Worm (Caenorhabditis elegans) whole organism, L2 larva: ENCODE results near the gene F07C4.6.

Source experiments
- C34F6.9 ChIP-seq: fragments of 150-350 bp; optimal IDR thresholded peaks from 2 replicates; lab custom pipeline; 2014; ENCODE audit warnings: missing biosample characterization, missing genetic modification characterization
- F13H6.1 ChIP-seq: sonication (generic microtip); optimal IDR thresholded peaks from 2 replicates; lab custom pipeline; 2016; ENCODE audit warnings: missing genetic modification characterization, missing compliant biosample characterization
- R02D3.7 ChIP-seq: fragments of 150-350 bp; optimal IDR thresholded peaks from 2 replicates; lab custom pipeline; 2014; ENCODE audit warnings: missing biosample characterization, missing genetic modification characterization
- Y55F3AM.14 ChIP-seq: fragments of 200-800 bp; sonication (Bioruptor generic); optimal IDR thresholded peaks from 2 replicates; lab custom pipeline; 2018; ENCODE audit warnings: mild to moderate bottlenecking, missing genetic modification characterization, missing compliant biosample characterization
- ZK546.5 ChIP-seq: sonication (generic microtip); optimal IDR thresholded peaks from 2 replicates; lab custom pipeline; 2017; ENCODE audit warnings: missing biosample characterization, missing genetic modification characterization
- alr-1 ChIP-seq: fragments of 150-350 bp; optimal IDR thresholded peaks from 2 replicates; lab custom pipeline; 2014; ENCODE audit warnings: missing biosample characterization, missing genetic modification characterization
- aly-2 ChIP-seq: fragments of 150-350 bp; optimal IDR thresholded peaks from 2 replicates; lab custom pipeline; 2014; ENCODE audit warnings: missing biosample characterization, missing genetic modification characterization
- blmp-1 ChIP-seq: sonication (generic microtip); optimal IDR thresholded peaks from 2 replicates; lab custom pipeline; 2017; ENCODE audit warnings: missing genetic modification characterization, mild to moderate bottlenecking, missing compliant biosample characterization, antibody characterized with exemption, moderate library complexity; ENCODE audit not compliant: insufficient read depth
- ceh-16 ChIP-seq: fragments of 150-350 bp; optimal IDR thresholded peaks from 2 replicates; lab custom pipeline; 2014; ENCODE audit warnings: missing biosample characterization, missing genetic modification characterization
- ceh-82 ChIP-seq: fragments of 150-350 bp; optimal IDR thresholded peaks from 2 replicates; lab custom pipeline; 2014; ENCODE audit warnings: missing biosample characterization, missing genetic modification characterization
- dmd-4 ChIP-seq: sonication (generic microtip); optimal IDR thresholded peaks from 2 replicates; lab custom pipeline; 2017; ENCODE audit warnings: missing biosample characterization, missing genetic modification characterization
- elt-1 ChIP-seq: fragments of 150-350 bp; optimal IDR thresholded peaks from 2 replicates; lab custom pipeline; 2014; ENCODE audit warnings: missing biosample characterization, missing genetic modification characterization
- fos-1 ChIP-seq: fragments of 150-350 bp; optimal IDR thresholded peaks from 2 replicates; lab custom pipeline; 2014; ENCODE audit warnings: missing biosample characterization, missing genetic modification characterization
- gmeb-1 ChIP-seq: fragments of 150-350 bp; optimal IDR thresholded peaks from 2 replicates; lab custom pipeline; 2014; ENCODE audit warnings: missing biosample characterization, missing genetic modification characterization
- lin-11 ChIP-seq: fragments of 150-350 bp; sonication (generic microtip); optimal IDR thresholded peaks from 2 replicates; lab custom pipeline; 2014; ENCODE audit warnings: missing biosample characterization, missing genetic modification characterization, inconsistent platforms, mixed read lengths
- lin-39 ChIP-seq: fragments of 150-350 bp; optimal IDR thresholded peaks from 2 replicates; lab custom pipeline; 2014; ENCODE audit warnings: missing biosample characterization, missing genetic modification reagents, missing genetic modification characterization
- lsy-2 ChIP-seq, 2 experiments: fragments of 150-350 bp in 1 of 2; sonication (generic microtip) in 1 of 2; optimal IDR thresholded peaks; 2 replicates each; lab custom pipeline; 2014 to 2017; ENCODE audit warnings: missing biosample characterization in 2 of 2, missing genetic modification characterization in 2 of 2
- mab-5 ChIP-seq: fragments of 150-350 bp; optimal IDR thresholded peaks from 2 replicates; lab custom pipeline; 2014; ENCODE audit warnings: missing biosample characterization, missing genetic modification characterization
- nhr-10 ChIP-seq: sonication (generic microtip); optimal IDR thresholded peaks from 2 replicates; lab custom pipeline; 2017; ENCODE audit warnings: missing biosample characterization, missing genetic modification characterization
- nhr-12 ChIP-seq: fragments of 150-350 bp; optimal IDR thresholded peaks from 2 replicates; lab custom pipeline; 2014; ENCODE audit warnings: missing biosample characterization, missing genetic modification characterization
- nhr-129 ChIP-seq: fragments of 150-350 bp; optimal IDR thresholded peaks from 2 replicates; lab custom pipeline; 2014; ENCODE audit warnings: missing biosample characterization, missing genetic modification characterization
- nhr-21 ChIP-seq: fragments of 150-350 bp; optimal IDR thresholded peaks from 2 replicates; lab custom pipeline; 2014; ENCODE audit warnings: missing biosample characterization, missing genetic modification characterization
- nhr-23 ChIP-seq: fragments of 150-350 bp; optimal IDR thresholded peaks from 2 replicates; lab custom pipeline; 2014; ENCODE audit warnings: missing biosample characterization, missing genetic modification reagents, missing genetic modification characterization
- nhr-237 ChIP-seq: fragments of 150-350 bp; optimal IDR thresholded peaks from 2 replicates; lab custom pipeline; 2014; ENCODE audit warnings: missing biosample characterization, missing genetic modification characterization
- nhr-25 ChIP-seq: fragments of 150-350 bp; sonication (generic microtip); optimal IDR thresholded peaks from 3 replicates; lab custom pipeline; 2014; ENCODE audit warnings: missing biosample characterization, missing genetic modification characterization
- nhr-6 ChIP-seq: fragments of 150-350 bp; optimal IDR thresholded peaks from 2 replicates; lab custom pipeline; 2014; ENCODE audit warnings: missing biosample characterization, missing genetic modification characterization
- skn-1 ChIP-seq: sonication (generic microtip); optimal IDR thresholded peaks from 2 replicates; lab custom pipeline; 2017; ENCODE audit warnings: missing biosample characterization, missing genetic modification characterization
- sma-3 ChIP-seq: sonication (generic microtip); optimal IDR thresholded peaks from 2 replicates; lab custom pipeline; 2016; ENCODE audit warnings: missing genetic modification reagents, missing genetic modification characterization, missing compliant biosample characterization
- sma-9 ChIP-seq, 2 experiments: fragments of 150-350 bp in 1 of 2; sonication (generic microtip) in 1 of 2; optimal IDR thresholded peaks; 2 replicates each; lab custom pipeline; 2014 to 2016; ENCODE audit warnings: missing genetic modification characterization in 2 of 2, mild to moderate bottlenecking in 1 of 2, missing biosample characterization in 1 of 2, missing compliant biosample characterization in 1 of 2, missing genetic modification reagents in 1 of 2, moderate library complexity in 1 of 2
- snpc-4 ChIP-seq: fragments of 150-350 bp; optimal IDR thresholded peaks from 2 replicates; lab custom pipeline; 2014; ENCODE audit warnings: missing biosample characterization, missing genetic modification characterization
- unc-39 ChIP-seq: fragments of 150-350 bp; optimal IDR thresholded peaks from 2 replicates; lab custom pipeline; 2014; ENCODE audit warnings: missing biosample characterization, missing genetic modification characterization
- unc-62 ChIP-seq: fragments of 150-350 bp; optimal IDR thresholded peaks from 2 replicates; lab custom pipeline; 2014; ENCODE audit warnings: missing biosample characterization, missing genetic modification reagents, missing genetic modification characterization
- zag-1 ChIP-seq: fragments of 150-350 bp; optimal IDR thresholded peaks from 2 replicates; lab custom pipeline; 2014; ENCODE audit warnings: missing biosample characterization, missing genetic modification characterization
- ztf-1 ChIP-seq: fragments of 200-800 bp; sonication (Bioruptor generic); conservative IDR thresholded peaks from 2 replicates; pipeline ENCODE4 v1.3.6; 2022; ENCODE audit warnings: missing genetic modification characterization, missing compliant biosample characterization
- ztf-11 ChIP-seq: sonication (generic microtip); optimal IDR thresholded peaks from 2 replicates; lab custom pipeline; 2017; ENCODE audit warnings: missing biosample characterization, missing genetic modification characterization
- ztf-4 ChIP-seq: fragments of 150-350 bp; optimal IDR thresholded peaks from 2 replicates; lab custom pipeline; 2014; ENCODE audit warnings: missing biosample characterization, missing genetic modification characterization

F07C4.6 gene

ce11 chrV:7622011-7622465 lies 4.6 kb upstream of the F07C4.6 start, which contains the start of gene C50E3.12:
Gene C50E3.12 (minus strand): TSS chrV:7622061.
- no peak for TF ChIP-seq gmeb-1 (tag; lab: Kevin White, UChicago)
- TF ChIP-seq R02D3.7 = no peak
- no peak for TF ChIP-seq Y55F3AM.14
- TF ChIP-seq nhr-25 = no peak
- no peak for TF ChIP-seq ceh-82
- TF ChIP-seq ztf-1 = no peak
- no peak for TF ChIP-seq ztf-4 (tag; lab: Kevin White, UChicago)

- TF ChIP-seq alr-1 (tag; lab: Kevin White, UChicago) (no peak), lsy-2 (tag; optimal IDR thresholded peaks at IDR 0.05; lab: Kevin White, UChicago) (no peak), nhr-129 (tag; lab: Kevin White, UChicago) (no peak), nhr-23 (tag; lab: Kevin White, UChicago) (no peak), nhr-237 (tag; lab: Kevin White, UChicago) (no peak), lin-11 (tag; lab: Kevin White, UChicago) (no peak), R02D3.7 (no peak), unc-39 (tag; lab: Kevin White, UChicago) (no peak), skn-1 (tag; lab: Kevin White, UChicago) (no peak), nhr-12 (tag; lab: Kevin White, UChicago) (no peak), sma-3 (GFP tag; lab: Kevin White, UChicago) (no peak)
These were observed 2.5 kb upstream of the F07C4.6 start, which contains the start of gene C50E3.13 for ce11 chrV:7624152-7624551. Gene C50E3.13 (minus strand): TSS chrV:7624252.

DNA sequence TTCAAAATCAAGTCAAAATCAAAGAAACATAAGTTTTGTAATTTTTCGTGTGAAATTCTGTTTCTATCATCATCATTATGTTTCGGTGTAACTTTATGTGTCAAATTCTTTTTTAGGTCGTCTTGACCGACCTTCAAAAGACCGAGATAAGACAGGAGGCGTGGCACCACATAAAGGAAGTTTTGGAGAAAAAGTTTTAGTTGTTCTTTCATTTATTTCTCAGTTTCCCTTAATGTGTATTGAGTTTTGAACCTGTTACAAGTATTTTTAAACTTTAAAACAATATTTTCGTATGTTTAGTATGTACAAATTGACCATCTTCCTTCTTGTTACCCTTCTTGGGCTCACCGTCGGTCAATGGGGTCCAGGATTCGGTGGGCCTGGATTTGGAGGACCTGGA lies 2.0 kb upstream of the F07C4.6 start, which contains the start of gene grsp-4:
TSS of gene grsp-4 (plus strand) at position 301 of the 400 bp plus-strand sequence.
- TF ChIP-seq nhr-237 (tag; lab: Kevin White, UChicago) (no peak), ZK546.5 (tag; lab: Kevin White, UChicago) (no peak), lin-39 (no peak)

DNA sequence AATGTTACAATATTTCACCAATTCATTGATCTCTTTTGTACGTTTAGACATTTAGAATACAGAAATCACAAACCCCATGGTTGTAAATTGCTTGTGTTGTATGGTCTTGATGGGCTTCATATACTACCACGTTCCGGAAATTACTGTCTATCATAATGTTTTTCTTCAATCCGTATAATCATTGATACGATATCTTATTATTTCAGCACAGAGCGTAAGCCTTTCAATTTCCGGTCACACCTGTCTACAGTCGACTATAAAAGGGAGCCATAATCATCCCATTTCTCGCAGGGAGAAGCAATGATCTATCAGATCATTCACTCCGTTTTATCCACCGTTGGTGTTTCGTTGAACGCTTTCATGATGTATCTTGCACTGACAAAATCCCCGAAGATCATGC lies 2.9 kb downstream of the F07C4.6 start, which contains the start of gene srd-30:
TSS of gene srd-30 (plus strand) at position 301 of the 400 bp plus-strand sequence.
- TF ChIP-seq blmp-1 = no peak
- TF ChIP-seq nhr-6 (tag; lab: Kevin White, UChicago) = no peak
- TF ChIP-seq nhr-12 (tag; lab: Kevin White, UChicago) = no peak
- TF ChIP-seq snpc-4 (tag; lab: Kevin White, UChicago) = no peak
- TF ChIP-seq nhr-237 (tag; lab: Kevin White, UChicago) = no peak
- no peak for TF ChIP-seq lsy-2 (tag; optimal IDR thresholded peaks at IDR 0.05; lab: Kevin White, UChicago)
- no peak for TF ChIP-seq zag-1 (tag; lab: Kevin White, UChicago)
- no peak for TF ChIP-seq gmeb-1 (tag; lab: Kevin White, UChicago)
- no peak for TF ChIP-seq ceh-82
- TF ChIP-seq ZK546.5 (tag; lab: Kevin White, UChicago) = no peak
- no peak for TF ChIP-seq sma-9 (GFP tag; optimal IDR thresholded peaks at IDR 0.05; lab: Kevin White, UChicago)
- no peak for TF ChIP-seq sma-9 (tag; optimal IDR thresholded peaks at IDR 0.05; lab: Kevin White, UChicago)

DNA sequence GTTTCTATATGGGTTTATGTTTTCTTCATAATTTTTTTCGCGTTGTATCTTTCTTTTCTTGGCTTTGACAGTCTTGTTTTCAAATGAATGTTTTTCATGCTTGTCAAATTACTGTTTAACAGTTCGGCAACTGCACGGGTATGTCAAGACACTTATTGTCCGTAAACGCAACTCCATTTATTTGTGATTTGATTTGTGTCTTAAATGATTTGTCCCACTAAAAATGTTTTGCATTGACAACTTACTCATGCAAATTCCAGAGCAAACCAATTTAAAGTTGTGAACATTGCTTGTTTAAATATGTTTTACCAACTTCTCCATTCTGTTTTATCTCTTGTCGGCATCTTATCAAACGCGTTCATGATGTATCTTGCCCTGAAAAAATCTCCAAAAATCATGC lies 5.1 kb downstream of the F07C4.6 start, which contains the start of gene srd-25:
TSS of gene srd-25 (plus strand) at position 301 of the 400 bp plus-strand sequence.
- no peak for TF ChIP-seq ZK546.5 (tag; lab: Kevin White, UChicago)
- TF ChIP-seq fos-1 (tag; lab: Kevin White, UChicago) = no peak
- no peak for TF ChIP-seq aly-2 (tag; lab: Kevin White, UChicago)
- no peak for TF ChIP-seq unc-62 (GFP tag; lab: Kevin White, UChicago)
- no peak for TF ChIP-seq elt-1
- TF ChIP-seq nhr-23 (tag; lab: Kevin White, UChicago) = no peak
- no peak for TF ChIP-seq C34F6.9 (tag; lab: Kevin White, UChicago)
- TF ChIP-seq sma-9 (GFP tag; optimal IDR thresholded peaks at IDR 0.05; lab: Kevin White, UChicago) = no peak
- no peak for TF ChIP-seq sma-9 (tag; optimal IDR thresholded peaks at IDR 0.05; lab: Kevin White, UChicago)
- TF ChIP-seq ceh-16 (tag; lab: Kevin White, UChicago) = no peak
- TF ChIP-seq ztf-1 = no peak
- TF ChIP-seq ztf-11 (tag; lab: Kevin White, UChicago) = no peak
- no peak for TF ChIP-seq Y55F3AM.14
- TF ChIP-seq nhr-25 = no peak
- no peak for TF ChIP-seq nhr-10
- no peak for TF ChIP-seq nhr-129 (tag; lab: Kevin White, UChicago)
- TF ChIP-seq F13H6.1 (tag; lab: Kevin White, UChicago) = no peak
- no peak for TF ChIP-seq mab-5 (tag; lab: Kevin White, UChicago)
- no peak for TF ChIP-seq dmd-4 (tag; lab: Kevin White, UChicago)
- no peak for TF ChIP-seq nhr-21 (tag; lab: Kevin White, UChicago)
- TF ChIP-seq skn-1 (tag; lab: Kevin White, UChicago) = no peak
